Worm (Caenorhabditis elegans) whole organism, young adult: Measurements from ENCODE around the gene C55C3.4.

ENCODE experiments used
- B0336.3 ChIP-seq: fragments of 200-800 bp; sonication (Bioruptor generic); IDR thresholded peaks from 2 replicates; pipeline ENCODE4 v1.3.6; 2022; ENCODE audit warnings: missing genetic modification characterization, missing compliant biosample characterization
- C17E4.6 ChIP-seq: fragments of 200-800 bp; sonication (Bioruptor generic); IDR thresholded peaks from 2 replicates; pipeline ENCODE4 v1.3.6; 2022; ENCODE audit warnings: missing genetic modification reagents, missing genetic modification characterization, missing compliant biosample characterization
- D2030.7 ChIP-seq: fragments of 200-800 bp; sonication (Bioruptor generic); IDR thresholded peaks from 2 replicates; pipeline ENCODE4 v1.3.6; 2022; ENCODE audit warnings: missing genetic modification reagents, missing genetic modification characterization, missing compliant biosample characterization
- F23B12.7 ChIP-seq: sonication (generic microtip); optimal IDR thresholded peaks from 2 replicates; lab custom pipeline; 2017; ENCODE audit warnings: missing genetic modification characterization, mild to moderate bottlenecking, missing compliant biosample characterization, antibody characterized with exemption, moderate library complexity; ENCODE audit not compliant: insufficient read depth
- F39B2.1 ChIP-seq: fragments of 200-800 bp; sonication (Bioruptor generic); IDR thresholded peaks from 2 replicates; pipeline ENCODE4 v1.3.6; 2022; ENCODE audit warnings: missing genetic modification reagents, missing genetic modification characterization, missing compliant biosample characterization
- F49E8.2 ChIP-seq: sonication (generic microtip); optimal IDR thresholded peaks from 3 replicates; lab custom pipeline; 2017; ENCODE audit warnings: missing genetic modification characterization, mild to moderate bottlenecking, missing compliant biosample characterization, antibody characterized with exemption, moderate library complexity; ENCODE audit not compliant: insufficient read depth
- F52B5.7 ChIP-seq: sonication (generic microtip); optimal IDR thresholded peaks from 2 replicates; lab custom pipeline; 2016; ENCODE audit warnings: mild to moderate bottlenecking, missing genetic modification characterization, missing compliant biosample characterization
- F57A8.1 ChIP-seq: fragments of 200-800 bp; sonication (Bioruptor generic); optimal IDR thresholded peaks from 2 replicates; lab custom pipeline; 2018; ENCODE audit warnings: mild to moderate bottlenecking, missing genetic modification characterization, moderate library complexity, missing compliant biosample characterization
- K11D2.4 ChIP-seq: fragments of 200-800 bp; sonication (Bioruptor generic); IDR thresholded peaks from 2 replicates; pipeline ENCODE4 v1.3.6; 2022; ENCODE audit warnings: missing genetic modification reagents, missing genetic modification characterization, missing compliant biosample characterization
- T26A5.8 ChIP-seq: sonication (generic microtip); optimal IDR thresholded peaks from 2 replicates; lab custom pipeline; 2016; ENCODE audit warnings: missing genetic modification characterization, missing compliant biosample characterization
- Y79H2A.3 ChIP-seq: fragments of 200-800 bp; sonication (Bioruptor generic); conservative IDR thresholded peaks from 2 replicates; pipeline ENCODE4 v1.3.6; 2022; ENCODE audit warnings: missing genetic modification reagents, missing genetic modification characterization, missing compliant biosample characterization
- Y95B8A.8 ChIP-seq: fragments of 200-800 bp; sonication (Bioruptor generic); IDR thresholded peaks from 2 replicates; pipeline ENCODE4 v1.3.6; 2022; ENCODE audit warnings: missing genetic modification reagents, missing genetic modification characterization, missing compliant biosample characterization
- akir-1 ChIP-seq: fragments of 200-800 bp; sonication (Bioruptor generic); optimal IDR thresholded peaks from 2 replicates; lab custom pipeline; 2018; ENCODE audit warnings: mild to moderate bottlenecking, missing genetic modification characterization, moderate library complexity, missing compliant biosample characterization
- aptf-3 ChIP-seq: fragments of 200-800 bp; sonication (Bioruptor generic); IDR thresholded peaks from 2 replicates; pipeline ENCODE4 v1.3.6; 2022; ENCODE audit warnings: missing genetic modification characterization, missing compliant biosample characterization
- athp-1 ChIP-seq: sonication (generic microtip); optimal IDR thresholded peaks from 2 replicates; lab custom pipeline; 2017; ENCODE audit warnings: mild to moderate bottlenecking, missing genetic modification characterization, missing compliant biosample characterization
- attf-5 ChIP-seq: fragments of 200-800 bp; sonication (Bioruptor generic); optimal IDR thresholded peaks from 2 replicates; lab custom pipeline; 2018; ENCODE audit warnings: mild to moderate bottlenecking, missing genetic modification characterization, missing compliant biosample characterization
- cebp-1 ChIP-seq, 2 experiments: fragments of 200-800 bp in 1 of 2; sonication (Bioruptor generic) in 1 of 2; sonication (generic microtip) in 1 of 2; IDR thresholded peaks in 1 of 2; optimal IDR thresholded peaks in 1 of 2; 2 replicates each; pipeline versions ENCODE4 v1.3.6 to Lab custom; 2017 to 2022; ENCODE audit warnings: missing compliant biosample characterization in 2 of 2, missing genetic modification characterization in 2 of 2, mild to moderate bottlenecking in 1 of 2, missing genetic modification reagents in 1 of 2, moderate library complexity in 1 of 2
- ceh-27 ChIP-seq: fragments of 200-800 bp; sonication (Bioruptor generic); optimal IDR thresholded peaks from 2 replicates; lab custom pipeline; 2018; ENCODE audit warnings: mild to moderate bottlenecking, missing genetic modification characterization, moderate library complexity, missing compliant biosample characterization
- ceh-91 ChIP-seq: fragments of 200-800 bp; sonication (Bioruptor generic); IDR thresholded peaks from 2 replicates; pipeline ENCODE4 v1.3.6; 2022; ENCODE audit warnings: missing genetic modification reagents, missing genetic modification characterization, missing compliant biosample characterization
- die-1 ChIP-seq: sonication (generic microtip); optimal IDR thresholded peaks from 2 replicates; lab custom pipeline; 2016; ENCODE audit warnings: missing genotype, mild to moderate bottlenecking, missing genetic modification characterization, missing compliant biosample characterization
- dox-1 ChIP-seq: fragments of 200-800 bp; sonication (Bioruptor generic); IDR thresholded peaks from 2 replicates; pipeline ENCODE4 v1.3.6; 2022; ENCODE audit warnings: missing genetic modification reagents, missing genetic modification characterization, missing compliant biosample characterization
- dpff-1 ChIP-seq: sonication (generic microtip); optimal IDR thresholded peaks from 2 replicates; lab custom pipeline; 2017; ENCODE audit warnings: mild to moderate bottlenecking, missing genetic modification characterization, missing compliant biosample characterization
- dpl-1 ChIP-seq: fragments of 150-350 bp; optimal IDR thresholded peaks from 2 replicates; lab custom pipeline; 2014; ENCODE audit warnings: missing biosample characterization, missing genetic modification reagents, missing genetic modification characterization
- egl-18 ChIP-seq: fragments of 200-800 bp; sonication (Bioruptor generic); IDR thresholded peaks from 2 replicates; pipeline ENCODE4 v1.3.6; 2022; ENCODE audit warnings: missing genetic modification reagents, missing genetic modification characterization, missing compliant biosample characterization
- him-1 ChIP-seq: sonication (generic microtip); optimal IDR thresholded peaks from 2 replicates; lab custom pipeline; 2016; ENCODE audit warnings: missing genotype, missing genetic modification reagents, missing genetic modification characterization, missing compliant biosample characterization
- hlh-12 ChIP-seq: sonication (generic microtip); optimal IDR thresholded peaks from 2 replicates; lab custom pipeline; 2016; ENCODE audit warnings: missing genetic modification characterization, missing compliant biosample characterization
- hmg-1.2 ChIP-seq: fragments of 200-800 bp; sonication (Bioruptor generic); IDR thresholded peaks from 2 replicates; pipeline ENCODE4 v1.3.6; 2022; ENCODE audit warnings: missing genetic modification reagents, missing genetic modification characterization, missing compliant biosample characterization
- lag-1 ChIP-seq: fragments of 200-800 bp; sonication (Bioruptor generic); IDR thresholded peaks from 2 replicates; pipeline ENCODE4 v1.3.6; 2022; ENCODE audit warnings: missing genetic modification reagents, missing genetic modification characterization, missing compliant biosample characterization
- let-607 ChIP-seq, 2 experiments: fragments of 200-800 bp in 1 of 2; sonication (Bioruptor generic) in 1 of 2; sonication (generic microtip) in 1 of 2; optimal IDR thresholded peaks; 2 replicates each; lab custom pipeline; 2016 to 2018; ENCODE audit warnings: mild to moderate bottlenecking in 2 of 2, missing compliant biosample characterization in 2 of 2, missing genetic modification characterization in 2 of 2, moderate library complexity in 2 of 2, missing genotype in 1 of 2
- lin-35 ChIP-seq, 3 experiments: fragments of 150-350 bp in 2 of 3; sonication (generic microtip) in 1 of 3; optimal IDR thresholded peaks; 2 replicates each; lab custom pipeline; 2014 to 2018; ENCODE audit warnings: missing biosample characterization in 3 of 3, missing genetic modification characterization in 3 of 3, missing genetic modification reagents in 3 of 3
- lin-40 ChIP-seq: sonication (generic microtip); optimal IDR thresholded peaks from 2 replicates; lab custom pipeline; 2016; ENCODE audit warnings: missing genetic modification characterization, mild to moderate bottlenecking, missing compliant biosample characterization, missing genotype, missing genetic modification reagents
- mcd-1 ChIP-seq: fragments of 200-800 bp; sonication (Bioruptor generic); IDR thresholded peaks from 2 replicates; pipeline ENCODE4 v1.3.6; 2022; ENCODE audit warnings: missing genetic modification reagents, missing genetic modification characterization, missing compliant biosample characterization
- mel-28 ChIP-seq: sonication (generic microtip); optimal IDR thresholded peaks from 2 replicates; lab custom pipeline; 2016; ENCODE audit warnings: borderline replicate concordance, mild to moderate bottlenecking, missing genetic modification characterization, missing compliant biosample characterization
- nfyb-1 ChIP-seq: fragments of 200-800 bp; sonication (Bioruptor generic); IDR thresholded peaks from 2 replicates; pipeline ENCODE4 v1.3.6; 2022; ENCODE audit warnings: missing genetic modification reagents, missing genetic modification characterization, missing compliant biosample characterization
- nhr-27 ChIP-seq: fragments of 200-800 bp; sonication (Bioruptor generic); optimal IDR thresholded peaks from 2 replicates; lab custom pipeline; 2018; ENCODE audit warnings: mild to moderate bottlenecking, missing genetic modification characterization, moderate library complexity, missing compliant biosample characterization
- nhr-80 ChIP-seq: sonication (generic microtip); optimal IDR thresholded peaks from 2 replicates; lab custom pipeline; 2016; ENCODE audit warnings: missing genetic modification characterization, missing compliant biosample characterization
- pha-4 ChIP-seq: fragments of 150-350 bp; sonication (generic microtip); optimal IDR thresholded peaks from 2 replicates; lab custom pipeline; 2014; ENCODE audit warnings: missing biosample characterization, missing genetic modification reagents, missing genetic modification characterization
- rcor-1 ChIP-seq: fragments of 200-800 bp; sonication (Bioruptor generic); IDR thresholded peaks from 2 replicates; pipeline ENCODE4 v1.3.6; 2022; ENCODE audit warnings: missing genetic modification reagents, missing genetic modification characterization, missing compliant biosample characterization
- snpc-1.3 ChIP-seq: sonication (generic microtip); optimal IDR thresholded peaks from 2 replicates; lab custom pipeline; 2017; ENCODE audit warnings: missing genetic modification characterization, mild to moderate bottlenecking, missing compliant biosample characterization, antibody characterized with exemption, moderate library complexity, missing genotype, missing genetic modification reagents; ENCODE audit not compliant: insufficient read depth
- somi-1 ChIP-seq: fragments of 200-800 bp; sonication (Bioruptor generic); optimal IDR thresholded peaks from 2 replicates; lab custom pipeline; 2018; ENCODE audit warnings: mild to moderate bottlenecking, missing genetic modification characterization, missing compliant biosample characterization
- tbp1 ChIP-seq: fragments of 200-800 bp; sonication (Bioruptor generic); optimal IDR thresholded peaks from 2 replicates; lab custom pipeline; 2018; ENCODE audit warnings: mild to moderate bottlenecking, missing genetic modification characterization, missing compliant biosample characterization
- tbx-9 ChIP-seq: sonication (generic microtip); optimal IDR thresholded peaks from 2 replicates; lab custom pipeline; 2016; ENCODE audit warnings: borderline replicate concordance, missing genetic modification characterization, inconsistent platforms, missing compliant biosample characterization
- unc-62 ChIP-seq: fragments of 150-350 bp; optimal IDR thresholded peaks from 2 replicates; lab custom pipeline; 2014; ENCODE audit warnings: missing biosample characterization, missing genetic modification reagents, missing genetic modification characterization
- ztf-25 ChIP-seq: fragments of 200-800 bp; sonication (Bioruptor generic); IDR thresholded peaks from 2 replicates; pipeline ENCODE4 v1.3.6; 2022; ENCODE audit warnings: missing genetic modification reagents, missing genetic modification characterization, missing compliant biosample characterization
- ztf-26 ChIP-seq: sonication (generic microtip); optimal IDR thresholded peaks from 2 replicates; lab custom pipeline; 2017; ENCODE audit warnings: missing genetic modification characterization, missing compliant biosample characterization
- ztf-28 ChIP-seq: fragments of 200-800 bp; sonication (Bioruptor generic); IDR thresholded peaks from 2 replicates; pipeline ENCODE4 v1.3.6; 2022; ENCODE audit warnings: missing genetic modification reagents, missing genetic modification characterization, missing compliant biosample characterization

Gene C55C3.4

ce11 chrIV:5666115-5667028 lies 11.6 kb downstream of the C55C3.4 start (continued):
- TF ChIP-seq nhr-27 (tag; lab: Kevin White, UChicago), result no peak
- peak; percentile 42; the same call in 1 of the 2 replicates for TF ChIP-seq ceh-91 (GFP tag; lab: Robert Waterston, UW)
- TF ChIP-seq aptf-3 (GFP tag; lab: Robert Waterston, UW), result no peak
- TF ChIP-seq nhr-80 (tag; lab: Kevin White, UChicago), result peak; percentile 19
- peak; percentile 37 for TF ChIP-seq ceh-27 (GFP tag; lab: Kevin White, UChicago)
- TF ChIP-seq hlh-12 (tag; lab: Kevin White, UChicago), result no peak
- no peak for TF ChIP-seq F49E8.2 (tag; lab: Kevin White, UChicago)
- peak; percentile 57 for TF ChIP-seq tbp1 (GFP tag; lab: Kevin White, UChicago)
- no peak for TF ChIP-seq ztf-25 (GFP tag; lab: Robert Waterston, UW)
- TF ChIP-seq let-607 (tag; optimal IDR thresholded peaks at IDR 0.05; lab: Kevin White, UChicago), result no peak
- no peak for TF ChIP-seq ztf-26 (tag; lab: Kevin White, UChicago)
- peak; percentile 30; the same call in 1 of the 2 replicates for TF ChIP-seq dox-1 (GFP tag; lab: Robert Waterston, UW)
- TF ChIP-seq athp-1 (tag; lab: Kevin White, UChicago), result no peak
- TF ChIP-seq somi-1 (GFP tag; lab: Kevin White, UChicago), result peak; percentile 48
- peak; percentile 47 for TF ChIP-seq snpc-1.3 (tag; lab: Kevin White, UChicago)
- no peak for TF ChIP-seq F23B12.7 (tag; lab: Kevin White, UChicago)
- TF ChIP-seq D2030.7 (GFP tag; lab: Robert Waterston, UW), result peak; percentile 78
- peak in 1 of 3 experiments; percentile 9 for TF ChIP-seq lin-35 (GFP tag; optimal IDR thresholded peaks at IDR 0.05; lab: Kevin White, UChicago)
- TF ChIP-seq lag-1 (GFP tag; lab: Robert Waterston, UW), result no peak
- TF ChIP-seq K11D2.4, result no peak
- TF ChIP-seq unc-62 (GFP tag; lab: Kevin White, UChicago), result no peak
- no peak for TF ChIP-seq Y79H2A.3 (GFP tag; lab: Robert Waterston, UW)
- TF ChIP-seq F57A8.1 (GFP tag; lab: Kevin White, UChicago), result no peak
- no peak for TF ChIP-seq ztf-28 (GFP tag; lab: Robert Waterston, UW)
- TF ChIP-seq egl-18, result no peak
- no peak for TF ChIP-seq mcd-1 (GFP tag; lab: Robert Waterston, UW)
- no peak for TF ChIP-seq pha-4
- TF ChIP-seq die-1 (tag; lab: Kevin White, UChicago), result no peak
- TF ChIP-seq dpff-1 (tag; lab: Kevin White, UChicago), result no peak
- no peak for TF ChIP-seq tbx-9
- TF ChIP-seq mel-28 (tag; lab: Kevin White, UChicago), result no peak
- no peak for TF ChIP-seq F39B2.1 (GFP tag; lab: Robert Waterston, UW)
- TF ChIP-seq dpl-1 (GFP tag; lab: Kevin White, UChicago), result peak; percentile 73
- no peak for TF ChIP-seq Y95B8A.8 (GFP tag; lab: Robert Waterston, UW)
- TF ChIP-seq nfyb-1 (GFP tag; lab: Robert Waterston, UW), result 0 out of 2 replicates have a peak, but pooled peaks have one; percentile 22
- no peak for TF ChIP-seq B0336.3 (GFP tag; lab: Robert Waterston, UW)
- TF ChIP-seq rcor-1, result no peak
- TF ChIP-seq C17E4.6 (GFP tag; lab: Robert Waterston, UW), result no peak
- TF ChIP-seq T26A5.8 (tag; lab: Kevin White, UChicago), result no peak
- TF ChIP-seq hmg-1.2 (GFP tag; lab: Robert Waterston, UW), result peak; percentile 32; the same call in 1 of the 2 replicates
- TF ChIP-seq cebp-1 (GFP tag; IDR thresholded peaks at IDR 0.05; lab: Robert Waterston, UW), result no peak
- TF ChIP-seq cebp-1 (tag; optimal IDR thresholded peaks at IDR 0.05; lab: Kevin White, UChicago), result no peak
- no peak for TF ChIP-seq F52B5.7 (tag; lab: Kevin White, UChicago)
- TF ChIP-seq akir-1 (GFP tag; lab: Kevin White, UChicago), result no peak
- TF ChIP-seq attf-5, result no peak
- no peak for TF ChIP-seq him-1 (tag; lab: Kevin White, UChicago)
- no peak for TF ChIP-seq lin-40 (tag; lab: Kevin White, UChicago)
